Fruit fly (Drosophila melanogaster): Measurements from ENCODE around the gene CG43923.
"Not testable (repeated sequence)": the region's sequence is repeated elsewhere in the genome, so short reads cannot be mapped to it uniquely, and the experiment has no call there.

Gene CG43923

dm6 chr2L:15676002-15676401, at the start of gene CG43923:
TSS of gene CG43923 (minus strand) at chr2L:15676102.
- not testable (repeated sequence) for TF ChIP-seq CG17801 (GFP tag; optimal IDR thresholded peaks at IDR 0.05; ENCODE audit: partially characterized antibody)

dm6 chr2L:15718172-15718571, 42.3 kb upstream of the CG43923 start, which contains the start of gene stol:
TSS of gene stol (minus strand) at chr2L:15718272.
- not testable (repeated sequence) for TF ChIP-seq CG17801 (GFP tag; optimal IDR thresholded peaks at IDR 0.05; ENCODE audit: partially characterized antibody)

dm6 chr2L:15710999-15711398, 35.1 kb upstream of the CG43923 start, which contains the start of gene CG43924:
TSS of gene CG43924 (minus strand) at chr2L:15711099.
- TF ChIP-seq CG17801 (GFP tag; optimal IDR thresholded peaks at IDR 0.05; ENCODE audit: partially characterized antibody), result not testable (repeated sequence)

- TF ChIP-seq CG17801 (GFP tag; optimal IDR thresholded peaks at IDR 0.05; ENCODE audit: partially characterized antibody), result not testable (repeated sequence)
Observed at dm6 chr2L:15704871-15705270, 29.0 kb upstream of the CG43923 start, which contains the start of gene CG31827. TSS of gene CG31827 (plus strand) at chr2L:15705171.

- not testable (repeated sequence) for TF ChIP-seq CG17801 (GFP tag; optimal IDR thresholded peaks at IDR 0.05; ENCODE audit: partially characterized antibody)
Observed at dm6 chr2L:15695738-15696137, 19.8 kb upstream of the CG43923 start, which contains the start of gene CG31780. TSS of gene CG31780 (plus strand) at chr2L:15696038.

- not testable (repeated sequence) for TF ChIP-seq CG17801 (GFP tag; optimal IDR thresholded peaks at IDR 0.05; ENCODE audit: partially characterized antibody)
Observed at dm6 chr2L:15694371-15694770, 18.5 kb upstream of the CG43923 start, which contains the start of gene CG44140. TSS of gene CG44140 (minus strand) at chr2L:15694471.

- TF ChIP-seq CG17801 (GFP tag; optimal IDR thresholded peaks at IDR 0.05; ENCODE audit: partially characterized antibody), result not testable (repeated sequence)
Observed at dm6 chr2L:15669874-15670273, 6.0 kb downstream of the CG43923 start, which contains the start of gene CG18478. TSS of gene CG18478 (plus strand) at chr2L:15670174.

- TF ChIP-seq CG17801 (GFP tag; optimal IDR thresholded peaks at IDR 0.05; ENCODE audit: partially characterized antibody), result not testable (repeated sequence)
Observed at dm6 chr2L:15660741-15661140, 15.2 kb downstream of the CG43923 start, which contains the start of gene CG18477. TSS of gene CG18477 (plus strand) at chr2L:15661041.

- not testable (repeated sequence) for TF ChIP-seq CG17801 (GFP tag; optimal IDR thresholded peaks at IDR 0.05; ENCODE audit: partially characterized antibody)
Observed at dm6 chr2L:15659374-15659773, 16.5 kb downstream of the CG43923 start, which contains the start of gene CG44141. TSS of gene CG44141 (minus strand) at chr2L:15659474.

dm6 chr2L:15643791-15644190, 32.1 kb downstream of the CG43923 start:
- TF ChIP-seq CG17801 (GFP tag; optimal IDR thresholded peaks at IDR 0.05; ENCODE audit: partially characterized antibody), result no peak

dm6 chr2L:15641668-15642067, 34.2 kb downstream of the CG43923 start:
- TF ChIP-seq CG17801 (GFP tag; optimal IDR thresholded peaks at IDR 0.05; ENCODE audit: partially characterized antibody), result no peak

dm6 chr2L:15629596-15630168, 46.2 kb downstream of the CG43923 start, which contains the start of gene CG18480:
TSS of gene CG18480 (plus strand) at chr2L:15630002.
- no peak for TF ChIP-seq CG17801 (GFP tag; optimal IDR thresholded peaks at IDR 0.05; ENCODE audit: partially characterized antibody)

dm6 chr2L:15628378-15628777, 47.5 kb downstream of the CG43923 start, which contains the start of gene CG7631:
TSS of gene CG7631 (plus strand) at chr2L:15628678.
- no peak for TF ChIP-seq CG17801 (GFP tag; optimal IDR thresholded peaks at IDR 0.05; ENCODE audit: partially characterized antibody)
